Fruit fly (Drosophila melanogaster): Measurements from ENCODE around the gene Adhr.

dm6 chr2L:14571673-14572461 lies 43.5 kb upstream of the Adhr start:
- TF ChIP-seq CG33017 (tag; optimal IDR thresholded peaks at IDR 0.05) (no peak), pad (GFP tag; optimal IDR thresholded peaks at IDR 0.05) (no peak), Crg-1 (GFP tag; optimal IDR thresholded peaks at IDR 0.05) (no peak), kay (GFP tag; ENCODE audit: borderline replicate concordance) (no peak), CG11617 (GFP tag; optimal IDR thresholded peaks at IDR 0.05) (no peak), toe (GFP tag; optimal IDR thresholded peaks at IDR 0.05) (no peak), Clk (GFP tag; optimal IDR thresholded peaks at IDR 0.05) (no peak), CG7101 (tag; optimal IDR thresholded peaks at IDR 0.05) (no peak), tj (GFP tag; optimal IDR thresholded peaks at IDR 0.05) (no peak)
